Worm (Caenorhabditis elegans) whole organism, mixed stage, embryonic: ENCODE results near the gene C25D7.15.

ENCODE experiments used
- cnd-1 ChIP-seq: fragments of 200-800 bp; sonication (Bioruptor generic); optimal IDR thresholded peaks from 2 replicates; lab custom pipeline; 2018; ENCODE audit warnings: mild to moderate bottlenecking, missing genetic modification characterization, missing compliant biosample characterization
- drap-1 ChIP-seq: fragments of 200-800 bp; sonication (Bioruptor generic); optimal IDR thresholded peaks from 3 replicates; lab custom pipeline; 2018; ENCODE audit warnings: mild to moderate bottlenecking, missing genetic modification characterization, missing compliant biosample characterization
- lin-32 ChIP-seq: fragments of 200-800 bp; sonication (Bioruptor generic); optimal IDR thresholded peaks from 2 replicates; lab custom pipeline; 2018; ENCODE audit warnings: mild to moderate bottlenecking, missing genetic modification characterization, missing compliant biosample characterization
- nhr-12 ChIP-seq: fragments of 150-350 bp; optimal IDR thresholded peaks from 2 replicates; lab custom pipeline; 2014; ENCODE audit warnings: missing biosample characterization, missing genetic modification characterization
- nhr-237 ChIP-seq: fragments of 150-350 bp; optimal IDR thresholded peaks from 2 replicates; lab custom pipeline; 2014; ENCODE audit warnings: missing biosample characterization, missing genetic modification characterization
- pha-4 ChIP-seq: fragments of 150-350 bp; optimal IDR thresholded peaks from 2 replicates; lab custom pipeline; 2018; ENCODE audit warnings: missing biosample characterization, missing genetic modification reagents, missing genetic modification characterization
- snpc-4 ChIP-seq: fragments of 150-350 bp; optimal IDR thresholded peaks from 2 replicates; lab custom pipeline; 2014; ENCODE audit warnings: missing biosample characterization, missing genetic modification characterization
- sptf-1 ChIP-seq: sonication (generic microtip); optimal IDR thresholded peaks from 2 replicates; lab custom pipeline; 2017; ENCODE audit warnings: mild to moderate bottlenecking, missing genetic modification characterization, moderate library complexity, missing compliant biosample characterization
- unc-120 ChIP-seq: sonication (generic microtip); optimal IDR thresholded peaks from 2 replicates; lab custom pipeline; 2017; ENCODE audit warnings: missing genetic modification characterization, missing compliant biosample characterization; ENCODE audit not compliant: poor library complexity, severe bottlenecking
- unc-39 ChIP-seq: fragments of 150-350 bp; optimal IDR thresholded peaks from 2 replicates; lab custom pipeline; 2014; ENCODE audit warnings: missing biosample characterization, missing genetic modification characterization
- ztf-11 ChIP-seq: fragments of 150-350 bp; optimal IDR thresholded peaks from 2 replicates; lab custom pipeline; 2014; ENCODE audit warnings: missing biosample characterization, missing genetic modification characterization

DNA sequence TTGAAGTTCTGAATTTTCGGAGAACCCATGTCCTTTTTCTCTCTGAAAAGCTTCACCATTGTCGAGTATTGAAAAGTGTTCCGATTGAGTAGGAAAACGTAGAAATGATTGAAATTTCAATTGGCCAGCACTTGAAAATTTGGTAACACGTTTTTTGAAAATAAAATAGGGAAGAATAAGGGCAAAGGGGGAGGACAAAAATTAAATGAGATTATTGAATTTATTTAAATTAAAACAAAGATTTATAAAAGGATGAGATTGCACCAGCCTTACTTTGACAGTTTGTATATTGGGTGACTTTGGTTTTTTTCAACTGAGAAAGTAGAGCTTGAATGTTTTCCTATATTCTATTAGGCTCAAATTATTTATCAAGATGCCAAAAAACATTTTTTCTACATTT lies 45.4 kb upstream of the C25D7.15 start, which contains the start of gene obr-2:
- TF ChIP-seq pha-4 (no peak), lin-32 (GFP tag; lab: Kevin White, UChicago) (no peak), nhr-237 (no peak), ztf-11 (no peak), nhr-12 (tag; lab: Kevin White, UChicago) (no peak), sptf-1 (tag; lab: Kevin White, UChicago) (no peak), cnd-1 (tag; lab: Kevin White, UChicago) (no peak), drap-1 (GFP tag; lab: Kevin White, UChicago) (no peak), unc-120 (tag; lab: Kevin White, UChicago) (no peak), snpc-4 (no peak), unc-39 (no peak)
